Fruit fly (Drosophila melanogaster) whole organism, embryonic: ENCODE results near the gene CG13124.

Source experiments
- B-H2 ChIP-seq: fragments of 200-800 bp; sonication (Bioruptor generic); optimal IDR thresholded peaks from 2 replicates; lab custom pipeline; 2018; ENCODE audit warnings: missing biosample characterization, mild to moderate bottlenecking, missing genetic modification characterization
- CG11456 ChIP-seq: fragments of 200-800 bp; sonication (Bioruptor generic); IDR thresholded peaks from 3 replicates; pipeline ENCODE4 v1.3.6; 2022; ENCODE audit warnings: missing biosample characterization, missing genetic modification characterization
- CG11504 ChIP-seq: fragments of 200-800 bp; sonication (Bioruptor generic); optimal IDR thresholded peaks from 3 replicates; lab custom pipeline; 2019; ENCODE audit warnings: missing biosample characterization, mild to moderate bottlenecking, missing genetic modification characterization, moderate library complexity
- CG12391 ChIP-seq: fragments of 200-800 bp; sonication (Bioruptor generic); optimal IDR thresholded peaks from 3 replicates; lab custom pipeline; 2018; ENCODE audit warnings: missing biosample characterization, mild to moderate bottlenecking, missing genetic modification characterization, moderate library complexity
- CG12769 ChIP-seq: fragments of 200-800 bp; sonication (Bioruptor generic); optimal IDR thresholded peaks from 2 replicates; lab custom pipeline; 2019; ENCODE audit warnings: missing biosample characterization, mild to moderate bottlenecking, missing genetic modification characterization, moderate library complexity
- CG17359 ChIP-seq: fragments of 200-800 bp; sonication (Bioruptor generic); optimal IDR thresholded peaks from 3 replicates; lab custom pipeline; 2018; ENCODE audit warnings: missing biosample characterization, mild to moderate bottlenecking, missing genetic modification characterization, moderate library complexity
- CG17612 ChIP-seq: fragments of 200-800 bp; sonication (Bioruptor generic); IDR thresholded peaks from 2 replicates; pipeline ENCODE4 v1.3.6; 2022; ENCODE audit warnings: missing biosample characterization, missing genetic modification characterization
- CG5245 ChIP-seq: fragments of 200-800 bp; sonication (Bioruptor generic); optimal IDR thresholded peaks from 3 replicates; lab custom pipeline; 2016; ENCODE audit warnings: missing biosample characterization, missing genetic modification characterization
- CG6683 ChIP-seq: fragments of 200-800 bp; sonication (Bioruptor generic); optimal IDR thresholded peaks from 2 replicates; lab custom pipeline; 2017; ENCODE audit warnings: missing biosample characterization, mild to moderate bottlenecking, missing genetic modification characterization, missing genetic modification reagents
- CG8089 ChIP-seq: fragments of 200-800 bp; sonication (Bioruptor generic); optimal IDR thresholded peaks from 3 replicates; lab custom pipeline; 2016; ENCODE audit warnings: missing biosample characterization, missing genetic modification characterization
- CG8281 ChIP-seq: fragments of 200-800 bp; sonication (Bioruptor generic); optimal IDR thresholded peaks from 2 replicates; lab custom pipeline; 2018; ENCODE audit warnings: missing biosample characterization, mild to moderate bottlenecking, missing genetic modification characterization, moderate library complexity
- CG8290 ChIP-seq, 3 experiments: fragments of 200-800 bp; sonication (Bioruptor generic); optimal IDR thresholded peaks; 2 replicates each; lab custom pipeline; 2016 to 2019; ENCODE audit warnings: missing biosample characterization in 3 of 3, missing genetic modification characterization in 3 of 3, mild to moderate bottlenecking in 2 of 3, moderate library complexity in 1 of 3
- CG8924 ChIP-seq: fragments of 200-800 bp; optimal IDR thresholded peaks from 3 replicates; lab custom pipeline; 2019; ENCODE audit warnings: missing biosample characterization, mild to moderate bottlenecking, missing genetic modification characterization, moderate library complexity
- CHES-1-like ChIP-seq: fragments of 200-800 bp; sonication (Bioruptor generic); optimal IDR thresholded peaks from 2 replicates; lab custom pipeline; 2016; ENCODE audit warnings: missing biosample characterization, missing genetic modification characterization
- Dll ChIP-seq: fragments of 200-800 bp; sonication (Bioruptor generic); IDR thresholded peaks from 4 replicates; pipeline ENCODE4 v1.3.6; 2022; ENCODE audit warnings: missing biosample characterization, missing genetic modification characterization; ENCODE audit not compliant: partially characterized antibody
- Doc2 ChIP-seq: fragments of 200-800 bp; sonication (Bioruptor generic); IDR thresholded peaks from 2 replicates; pipeline ENCODE4 v1.3.6; 2022; ENCODE audit warnings: missing biosample characterization, missing genetic modification characterization
- Elba2 ChIP-seq: fragments of 200-800 bp; sonication (Bioruptor generic); optimal IDR thresholded peaks from 3 replicates; lab custom pipeline; 2016; ENCODE audit warnings: missing biosample characterization, missing genetic modification characterization
- Gug ChIP-seq: fragments of 200-800 bp; sonication (Bioruptor generic); IDR thresholded peaks from 4 replicates; pipeline ENCODE4 v1.3.6; 2022; ENCODE audit warnings: missing biosample characterization, missing genetic modification characterization
- Hey ChIP-seq: fragments of 200-800 bp; sonication (Bioruptor generic); optimal IDR thresholded peaks from 3 replicates; lab custom pipeline; 2018; ENCODE audit warnings: missing biosample characterization, mild to moderate bottlenecking, missing genetic modification characterization
- HmgZ ChIP-seq: fragments of 200-800 bp; sonication (Bioruptor generic); optimal IDR thresholded peaks from 2 replicates; lab custom pipeline; 2018; ENCODE audit warnings: missing biosample characterization, mild to moderate bottlenecking, missing genetic modification characterization
- Meics ChIP-seq: fragments of 200-800 bp; sonication (Bioruptor generic); optimal IDR thresholded peaks from 2 replicates; lab custom pipeline; 2017; ENCODE audit warnings: missing biosample characterization, mild to moderate bottlenecking, missing genetic modification characterization
- NfI ChIP-seq: fragments of 200-800 bp; sonication (Bioruptor generic); optimal IDR thresholded peaks from 3 replicates; lab custom pipeline; 2018; ENCODE audit warnings: missing biosample characterization, mild to moderate bottlenecking, missing genetic modification characterization, moderate library complexity
- Rx ChIP-seq: fragments of 200-800 bp; sonication (Bioruptor generic); IDR thresholded peaks from 2 replicates; pipeline ENCODE4 v1.3.6; 2022; ENCODE audit warnings: missing biosample characterization, missing genetic modification characterization
- Side ChIP-seq: fragments of 200-800 bp; sonication (Bioruptor generic); optimal IDR thresholded peaks from 2 replicates; lab custom pipeline; 2016; ENCODE audit warnings: missing biosample characterization, missing genetic modification characterization
- Xrp1 ChIP-seq: fragments of 200-800 bp; sonication (Bioruptor generic); IDR thresholded peaks from 2 replicates; pipeline ENCODE4 v1.3.6; 2022; ENCODE audit warnings: missing biosample characterization, missing genetic modification characterization
- al ChIP-seq: fragments of 200-800 bp; sonication (Bioruptor generic); IDR thresholded peaks from 2 replicates; pipeline ENCODE4 v1.3.6; 2022; ENCODE audit warnings: missing biosample characterization, missing genetic modification characterization
- br ChIP-seq: fragments of >200 bp; optimal IDR thresholded peaks from 2 replicates; lab custom pipeline; 2017
- cato ChIP-seq: fragments of 200-800 bp; sonication (Bioruptor generic); optimal IDR thresholded peaks from 2 replicates; lab custom pipeline; 2016; ENCODE audit warnings: missing biosample characterization, missing genetic modification characterization, borderline replicate concordance
- caup ChIP-seq: fragments of 200-800 bp; sonication (Bioruptor generic); optimal IDR thresholded peaks from 3 replicates; lab custom pipeline; 2017; ENCODE audit warnings: missing biosample characterization, mild to moderate bottlenecking, missing genetic modification characterization, moderate library complexity; ENCODE audit not compliant: severe bottlenecking
- chif ChIP-seq, 2 experiments: fragments of 200-800 bp; sonication (Bioruptor generic); optimal IDR thresholded peaks; 3 replicates each; lab custom pipeline; 2016; ENCODE audit warnings: missing biosample characterization in 2 of 2, missing genetic modification characterization in 2 of 2
- crp ChIP-seq, 2 experiments: fragments of 200-800 bp; sonication (Bioruptor generic); optimal IDR thresholded peaks; 2 replicates in 1 of 2; 3 replicates in 1 of 2; lab custom pipeline; 2017; ENCODE audit warnings: missing biosample characterization in 2 of 2, missing genetic modification characterization in 2 of 2, mild to moderate bottlenecking in 1 of 2, moderate library complexity in 1 of 2
- dati ChIP-seq: fragments of 200-800 bp; sonication (Bioruptor generic); IDR thresholded peaks from 2 replicates; pipeline ENCODE4 v1.3.6; 2022; ENCODE audit warnings: missing biosample characterization, missing genetic modification characterization
- emc ChIP-seq: fragments of 200-800 bp; sonication (Bioruptor generic); optimal IDR thresholded peaks from 2 replicates; lab custom pipeline; 2016; ENCODE audit warnings: missing biosample characterization, missing genetic modification characterization
- ems ChIP-seq: fragments of 200-800 bp; sonication (Bioruptor generic); optimal IDR thresholded peaks from 3 replicates; lab custom pipeline; 2016; ENCODE audit warnings: missing biosample characterization, missing genetic modification characterization
- gcm ChIP-seq: fragments of 200-800 bp; sonication (Bioruptor generic); optimal IDR thresholded peaks from 2 replicates; lab custom pipeline; 2019; ENCODE audit warnings: missing biosample characterization, mild to moderate bottlenecking, missing genetic modification characterization, moderate library complexity
- gsb ChIP-seq: fragments of 200-800 bp; sonication (Bioruptor generic); IDR thresholded peaks from 2 replicates; pipeline ENCODE4 v1.3.6; 2022; ENCODE audit warnings: missing biosample characterization, missing genetic modification characterization
- ham ChIP-seq: fragments of 200-800 bp; sonication (Bioruptor generic); IDR thresholded peaks from 2 replicates; pipeline ENCODE4 v1.3.6; 2022; ENCODE audit warnings: missing biosample characterization, missing genetic modification characterization
- her ChIP-seq: fragments of 200-800 bp; sonication (Bioruptor generic); optimal IDR thresholded peaks from 2 replicates; lab custom pipeline; 2016; ENCODE audit warnings: missing biosample characterization, missing genetic modification characterization
- hkb ChIP-seq, 2 experiments: fragments of 200-800 bp in 1 of 2; fragments of >200 bp in 1 of 2; sonication (Bioruptor generic) in 1 of 2; IDR thresholded peaks in 1 of 2; optimal IDR thresholded peaks in 1 of 2; 2 replicates each; pipeline versions ENCODE4 v1.3.6 to Lab custom; 2017 to 2022; ENCODE audit warnings: missing biosample characterization in 1 of 2, missing genetic modification characterization in 1 of 2
- hth ChIP-seq: fragments of >200 bp; optimal IDR thresholded peaks from 2 replicates; lab custom pipeline; 2017; ENCODE audit warnings: inconsistent platforms
- knrl ChIP-seq: fragments of 200-800 bp; sonication (Bioruptor generic); IDR thresholded peaks from 3 replicates; pipeline ENCODE4 v1.3.6; 2022; ENCODE audit warnings: missing biosample characterization, missing genetic modification characterization; ENCODE audit not compliant: partially characterized antibody
- lov ChIP-seq, 2 experiments: fragments of 200-800 bp in 1 of 2; fragments of >200 bp in 1 of 2; sonication (Bioruptor generic) in 1 of 2; IDR thresholded peaks in 1 of 2; optimal IDR thresholded peaks in 1 of 2; 2 replicates in 1 of 2; 3 replicates in 1 of 2; pipeline versions ENCODE4 v1.3.6 to Lab custom; 2017 to 2022; ENCODE audit warnings: missing biosample characterization in 1 of 2, missing genetic modification characterization in 1 of 2
- nerfin-2 ChIP-seq: fragments of 200-800 bp; sonication (Bioruptor generic); IDR thresholded peaks from 2 replicates; pipeline ENCODE4 v1.3.6; 2022; ENCODE audit warnings: missing biosample characterization, missing genetic modification characterization; ENCODE audit not compliant: partially characterized antibody
- pb ChIP-seq: fragments of 200-800 bp; sonication (Bioruptor generic); optimal IDR thresholded peaks from 3 replicates; lab custom pipeline; 2016; ENCODE audit warnings: missing biosample characterization, missing genetic modification characterization
- pita ChIP-seq: fragments of 200-800 bp; sonication (Bioruptor generic); optimal IDR thresholded peaks from 2 replicates; lab custom pipeline; 2017; ENCODE audit warnings: missing biosample characterization, mild to moderate bottlenecking, missing genetic modification characterization
- prd ChIP-seq, 3 experiments: fragments of >200 bp in 2 of 3; fragments of 200-800 bp in 1 of 3; sonication (Bioruptor generic) in 1 of 3; optimal IDR thresholded peaks in 2 of 3; IDR thresholded peaks in 1 of 3; 2 replicates in 2 of 3; 3 replicates in 1 of 3; pipeline versions ENCODE4 v1.3.6 to Lab custom; 2017 to 2022; ENCODE audit warnings: missing biosample characterization in 1 of 3, missing genetic modification characterization in 1 of 3
- toy ChIP-seq: fragments of 200-800 bp; sonication (Bioruptor generic); IDR thresholded peaks from 2 replicates; pipeline ENCODE4 v1.3.6; 2022; ENCODE audit warnings: missing biosample characterization, missing genetic modification characterization
- twi ChIP-seq: fragments of 200-800 bp; optimal IDR thresholded peaks from 2 replicates; lab custom pipeline; 2019; ENCODE audit warnings: missing biosample characterization, mild to moderate bottlenecking, missing genetic modification characterization, moderate library complexity
- zfh2 ChIP-seq: fragments of 200-800 bp; sonication (Bioruptor generic); optimal IDR thresholded peaks from 2 replicates; lab custom pipeline; 2016; ENCODE audit warnings: missing biosample characterization, missing genetic modification characterization

The CG13124 gene

DNA sequence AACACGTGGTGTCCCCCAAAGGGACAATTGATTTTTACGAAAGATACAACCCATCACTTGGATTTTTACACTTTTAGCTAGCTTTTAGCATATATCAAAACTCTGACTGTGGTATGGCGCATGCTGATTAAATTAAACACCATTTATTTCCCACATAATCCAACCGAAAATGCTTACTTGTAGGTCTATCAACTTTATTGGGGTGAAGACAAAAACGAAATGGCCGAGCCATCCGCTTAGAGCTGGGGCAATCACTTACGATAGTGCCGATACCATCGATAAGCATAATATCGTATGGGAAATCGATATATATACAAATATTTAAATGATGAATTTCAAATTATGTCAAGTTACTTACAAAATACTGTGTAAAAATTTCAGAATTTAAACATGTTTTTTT is 11.1 kb downstream of the CG13124 start, which contains the start of gene RpS2 (continued):
- TF ChIP-seq HmgZ (tag; lab: Kevin White, UChicago), result peak; percentile 75
- no peak for TF ChIP-seq br (lab: Kevin White, UChicago)
- TF ChIP-seq CHES-1-like (GFP tag; lab: Kevin White, UChicago), result no peak
- TF ChIP-seq CG8281, result no peak
- TF ChIP-seq lov (optimal IDR thresholded peaks at IDR 0.05; lab: Kevin White, UChicago), result no peak
- no peak for TF ChIP-seq lov (GFP tag; IDR thresholded peaks at IDR 0.05; lab: Robert Waterston, UW)
- no peak for TF ChIP-seq Xrp1 (GFP tag; lab: Robert Waterston, UW)
- TF ChIP-seq Dll (GFP tag; lab: Robert Waterston, UW), result peak; percentile 97
- no peak for TF ChIP-seq CG8089 (GFP tag; lab: Kevin White, UChicago)
- TF ChIP-seq CG12391 (tag; lab: Kevin White, UChicago), result peak; percentile 65
- TF ChIP-seq Side (GFP tag; lab: Kevin White, UChicago), result no peak
- TF ChIP-seq CG12769 (tag; lab: Kevin White, UChicago), result peak; percentile 65
- TF ChIP-seq Gug (GFP tag; lab: Robert Waterston, UW), result peak; percentile 8; the same call in 1 of the 4 replicates
- TF ChIP-seq zfh2 (GFP tag; lab: Kevin White, UChicago), result peak; percentile 11
- TF ChIP-seq her, result peak; percentile 32
- no peak for TF ChIP-seq Elba2 (GFP tag; lab: Kevin White, UChicago)
- TF ChIP-seq CG5245 (GFP tag; lab: Kevin White, UChicago), result no peak
- no peak for TF ChIP-seq emc (GFP tag; lab: Kevin White, UChicago)
- TF ChIP-seq hkb (optimal IDR thresholded peaks at IDR 0.05; lab: Kevin White, UChicago), result no peak
- peak; percentile 22; the same call in 1 of the 2 replicates for TF ChIP-seq hkb (GFP tag; IDR thresholded peaks at IDR 0.05; lab: Robert Waterston, UW)
- no peak for TF ChIP-seq cato
- peak; percentile 16 for TF ChIP-seq NfI (GFP tag; lab: Kevin White, UChicago)
- no peak for TF ChIP-seq CG6683 (GFP tag; lab: Kevin White, UChicago)
- no peak for TF ChIP-seq CG17612
- 0 out of 3 replicates have a peak, but pooled peaks have one; percentile 6 for TF ChIP-seq CG11456 (GFP tag; lab: Robert Waterston, UW)
- TF ChIP-seq Meics (GFP tag; lab: Kevin White, UChicago), result peak; percentile 41
- TF ChIP-seq knrl, result peak; percentile 99
- peak; percentile 53 for TF ChIP-seq gcm
- TF ChIP-seq CG11504 (tag; lab: Kevin White, UChicago), result no peak
- no peak for TF ChIP-seq pb (GFP tag; lab: Kevin White, UChicago)
- peak; percentile 96 for TF ChIP-seq nerfin-2
- TF ChIP-seq hth, result no peak
- TF ChIP-seq CG8924 (tag; lab: Kevin White, UChicago), result peak; percentile 29
- no peak for TF ChIP-seq pita
- TF ChIP-seq B-H2 (GFP tag; lab: Kevin White, UChicago), result peak; percentile 77
- TF ChIP-seq twi (tag; lab: Kevin White, UChicago), result no peak
- peak; percentile 72 for TF ChIP-seq caup (GFP tag; lab: Kevin White, UChicago)
- no peak for TF ChIP-seq prd (optimal IDR thresholded peaks at IDR 0.05; lab: Kevin White, UChicago)
- TF ChIP-seq prd (GFP tag; IDR thresholded peaks at IDR 0.05; lab: Robert Waterston, UW), result no peak
- TF ChIP-seq dati (GFP tag; lab: Robert Waterston, UW), result no peak
- TF ChIP-seq CG17359 (tag; lab: Kevin White, UChicago), result peak; percentile 31
- peak in 1 of 2 experiments; percentile 61 for TF ChIP-seq crp (GFP tag; optimal IDR thresholded peaks at IDR 0.05; lab: Kevin White, UChicago)
- TF ChIP-seq ham (GFP tag; lab: Robert Waterston, UW), result no peak
- TF ChIP-seq al (GFP tag; lab: Robert Waterston, UW), result 0 out of 2 replicates have a peak, but pooled peaks have one; percentile 16
- TF ChIP-seq chif (GFP tag; optimal IDR thresholded peaks at IDR 0.05; lab: Kevin White, UChicago), result peak in 1 of 2 experiments; percentile 24
- TF ChIP-seq Doc2 (GFP tag; lab: Robert Waterston, UW), result no peak
- no peak for TF ChIP-seq ems (GFP tag; lab: Kevin White, UChicago)
- no peak for TF ChIP-seq gsb (GFP tag; lab: Robert Waterston, UW)
- TF ChIP-seq Hey, result no peak
- peak; percentile 51 for TF ChIP-seq CG8290 (GFP tag; optimal IDR thresholded peaks at IDR 0.05; lab: Kevin White, UChicago)
- TF ChIP-seq CG8290 (tag; optimal IDR thresholded peaks at IDR 0.05; lab: Kevin White, UChicago), result peak in 1 of 2 experiments; percentile 88
- TF ChIP-seq Rx (GFP tag; lab: Robert Waterston, UW), result no peak
- no peak for TF ChIP-seq toy (GFP tag; lab: Robert Waterston, UW)
